Fruit fly (Drosophila melanogaster): ENCODE measurements around the gene pic.

Gene pic

DNA sequence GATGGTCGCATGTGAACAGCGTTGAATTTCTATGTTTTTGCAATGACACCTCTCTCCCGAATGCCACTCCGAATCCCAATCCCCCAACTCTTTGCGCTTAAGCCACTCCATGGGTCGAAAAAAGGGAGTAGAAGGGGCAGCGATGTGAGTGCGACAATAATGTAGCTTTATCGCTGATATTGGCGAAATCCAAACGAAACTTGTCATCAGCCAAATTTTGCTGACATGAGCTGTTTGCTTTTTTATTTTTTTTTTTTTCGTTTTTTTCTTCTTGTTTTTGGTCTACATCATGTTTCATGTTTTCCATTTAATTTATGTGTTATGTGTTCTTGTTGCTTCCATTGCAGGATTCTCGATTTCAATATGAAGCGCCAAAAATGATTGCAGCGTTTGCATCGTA lies 33.0 kb upstream of the pic start:
- TF ChIP-seq CG15710 (tag; optimal IDR thresholded peaks at IDR 0.05) (no peak), CG13204 (GFP tag; optimal IDR thresholded peaks at IDR 0.05) (no peak), CG8301 (tag; optimal IDR thresholded peaks at IDR 0.05) (no peak), CG8159 (tag; optimal IDR thresholded peaks at IDR 0.05) (no peak), Ets98B (GFP tag; IDR thresholded peaks at IDR 0.05) (no peak), CG14655 (GFP tag; optimal IDR thresholded peaks at IDR 0.05) (no peak), rn (GFP tag; IDR thresholded peaks at IDR 0.05) (no peak), CG12605 (GFP tag; IDR thresholded peaks at IDR 0.05) (no peak), Pif1A (GFP tag; optimal IDR thresholded peaks at IDR 0.05) (no peak), fd96Ca (GFP tag; IDR thresholded peaks at IDR 0.05) (no peak), D1 (tag; optimal IDR thresholded peaks at IDR 0.05) (no peak), CG32121 (GFP tag; IDR thresholded peaks at IDR 0.05) (no peak), CG4496 (GFP tag; IDR thresholded peaks at IDR 0.05) (no peak)

DNA sequence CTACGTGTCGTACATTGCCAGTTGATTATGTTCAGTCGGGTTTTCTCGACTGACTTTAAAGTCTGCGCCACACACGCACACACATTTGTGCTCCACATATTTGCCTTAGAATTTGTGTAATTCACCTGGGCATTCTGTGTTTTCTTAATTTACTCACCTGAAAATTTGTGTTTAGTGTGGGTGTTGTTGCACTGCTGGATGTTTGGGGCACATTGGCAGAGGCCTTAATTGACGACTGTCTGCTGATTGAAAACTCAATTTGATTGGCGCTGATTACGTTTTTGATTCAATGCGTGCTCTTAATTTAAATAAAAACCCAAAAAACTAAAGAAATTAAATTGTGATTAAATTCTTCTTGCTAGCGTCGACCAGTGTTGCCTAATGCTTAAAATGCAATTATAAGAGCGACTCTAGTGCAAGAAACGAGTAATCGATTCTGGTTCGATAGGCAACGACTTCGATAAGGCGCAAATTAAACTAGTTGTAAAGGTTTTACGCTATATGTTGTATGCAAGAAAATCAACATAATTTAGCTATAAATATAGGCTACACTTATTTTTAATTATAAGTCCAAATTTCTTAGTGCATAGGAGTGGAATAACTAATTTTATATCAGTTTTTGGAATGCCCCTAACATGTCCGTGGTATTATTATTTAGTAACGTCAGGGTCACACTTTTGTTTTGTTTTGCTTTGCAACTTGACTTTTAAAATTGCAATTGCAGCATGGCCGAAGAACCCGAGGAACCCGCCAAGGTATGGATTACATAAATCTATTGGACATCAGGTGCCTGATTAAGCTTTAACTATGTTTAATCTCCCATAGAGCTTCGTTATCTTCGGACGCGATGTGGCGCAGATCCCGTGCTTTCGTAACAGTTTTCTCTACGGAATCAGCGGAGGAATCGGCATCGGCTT lies 21.5 kb upstream of the pic start, which contains the start of the genes CG46281 and CG46280:
Gene CG46281 (minus strand): TSS at position 51 of the 917 bp plus-strand sequence.
Gene CG46280 (minus strand): TSS at position 403 of the 917 bp plus-strand sequence.
- TF ChIP-seq D1 (tag; optimal IDR thresholded peaks at IDR 0.05) = no peak
- no peak for TF ChIP-seq CG17806 (tag; optimal IDR thresholded peaks at IDR 0.05)
- no peak for TF ChIP-seq CG13204 (GFP tag; optimal IDR thresholded peaks at IDR 0.05)
- TF ChIP-seq CG8159 (tag; optimal IDR thresholded peaks at IDR 0.05) = no peak
- TF ChIP-seq CG9948 (tag; optimal IDR thresholded peaks at IDR 0.05) = no peak
- no peak for TF ChIP-seq CG12605 (GFP tag; IDR thresholded peaks at IDR 0.05)
- TF ChIP-seq CG34367 (tag; optimal IDR thresholded peaks at IDR 0.05) = no peak
- TF ChIP-seq CG4496 (GFP tag; IDR thresholded peaks at IDR 0.05) = no peak

DNA sequence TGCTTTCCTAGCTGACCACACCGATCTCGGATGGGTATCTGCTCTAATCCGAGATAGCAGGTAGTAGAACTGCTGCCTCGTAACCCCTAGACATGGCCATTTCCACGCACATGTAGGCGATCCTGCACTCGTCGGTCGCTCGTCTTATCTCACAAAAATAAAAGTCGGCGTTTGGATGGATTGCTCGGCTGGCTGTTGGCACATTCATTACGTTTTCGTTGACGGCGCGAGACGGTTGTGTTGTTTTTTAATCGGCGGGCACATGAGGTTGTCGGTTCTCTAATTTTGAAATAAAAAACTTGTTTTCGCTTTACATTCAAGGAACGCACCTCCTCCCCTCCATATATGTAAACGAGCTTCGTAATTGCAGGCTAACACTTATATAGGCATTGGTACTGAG lies 19.7 kb upstream of the pic start, which contains the start of gene ry:
Gene ry (plus strand): TSS at position 206 of the 400 bp plus-strand sequence.
- TF ChIP-seq CG32121 (GFP tag; IDR thresholded peaks at IDR 0.05) (peak; percentile 14; the same call in 1 of the 2 replicates), CG17806 (tag; optimal IDR thresholded peaks at IDR 0.05) (no peak)

DNA sequence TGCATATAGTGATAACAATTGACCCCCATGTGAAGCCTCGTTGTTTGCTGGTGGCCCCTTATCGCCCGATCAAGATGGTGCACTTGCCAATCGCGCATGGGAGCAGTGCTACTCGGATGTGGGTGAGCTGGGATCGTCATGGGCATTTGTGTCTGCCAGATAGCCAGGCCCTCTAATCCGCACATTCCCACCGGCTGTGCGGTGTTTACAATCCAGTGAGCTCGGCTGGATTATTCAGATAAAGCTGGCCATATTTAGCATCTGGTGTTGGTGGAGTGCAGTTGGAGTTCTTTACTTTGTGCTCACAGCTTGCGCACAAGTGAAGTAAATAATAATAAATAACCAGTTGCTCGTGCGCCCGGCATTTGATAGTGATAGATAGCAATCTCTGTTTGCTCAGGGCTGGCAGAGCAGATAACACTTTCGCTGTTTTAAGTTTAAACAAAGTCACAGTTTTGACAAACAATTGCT lies 19.0 kb upstream of the pic start:
- TF ChIP-seq Pif1A (GFP tag; optimal IDR thresholded peaks at IDR 0.05) (no peak), CG13204 (GFP tag; optimal IDR thresholded peaks at IDR 0.05) (no peak), CG12605 (GFP tag; IDR thresholded peaks at IDR 0.05) (no peak), Ets98B (GFP tag; IDR thresholded peaks at IDR 0.05) (0 out of 2 replicates have a peak, but pooled peaks have one; percentile 37), fd96Ca (GFP tag; IDR thresholded peaks at IDR 0.05) (no peak), CG32121 (GFP tag; IDR thresholded peaks at IDR 0.05) (peak; percentile 33), CG34367 (tag; optimal IDR thresholded peaks at IDR 0.05) (no peak), gl (tag; optimal IDR thresholded peaks at IDR 0.05) (no peak), CG4496 (GFP tag; IDR thresholded peaks at IDR 0.05) (0 out of 3 replicates have a peak, but pooled peaks have one; percentile 36)

DNA sequence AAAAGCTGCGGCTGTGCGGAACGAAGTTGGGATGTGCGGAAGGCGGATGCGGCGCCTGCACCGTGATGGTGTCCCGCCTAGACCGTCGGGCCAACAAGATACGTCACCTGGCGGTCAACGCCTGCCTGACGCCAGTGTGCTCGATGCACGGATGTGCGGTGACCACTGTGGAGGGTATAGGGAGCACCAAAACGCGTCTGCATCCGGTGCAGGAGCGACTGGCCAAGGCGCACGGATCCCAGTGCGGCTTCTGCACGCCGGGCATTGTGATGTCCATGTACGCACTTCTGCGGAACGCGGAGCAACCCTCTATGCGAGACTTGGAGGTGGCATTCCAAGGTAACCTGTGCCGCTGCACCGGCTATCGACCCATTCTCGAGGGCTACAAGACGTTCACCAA lies 18.4 kb upstream of the pic start:
- no peak for TF ChIP-seq Pif1A (GFP tag; optimal IDR thresholded peaks at IDR 0.05)
- no peak for TF ChIP-seq gl (tag; optimal IDR thresholded peaks at IDR 0.05)
- TF ChIP-seq CG32121 (GFP tag; IDR thresholded peaks at IDR 0.05) = no peak
- no peak for TF ChIP-seq EcR (GFP tag; optimal IDR thresholded peaks at IDR 0.05)
- TF ChIP-seq CG12605 (GFP tag; IDR thresholded peaks at IDR 0.05) = no peak
- no peak for TF ChIP-seq CG4496 (GFP tag; IDR thresholded peaks at IDR 0.05)
- no peak for TF ChIP-seq Ets98B (GFP tag; IDR thresholded peaks at IDR 0.05)
- no peak for TF ChIP-seq Snoo (tag; optimal IDR thresholded peaks at IDR 0.05)
- TF ChIP-seq fd96Ca (GFP tag; IDR thresholded peaks at IDR 0.05) = no peak
- no peak for TF ChIP-seq CG14655 (GFP tag; optimal IDR thresholded peaks at IDR 0.05)
- TF ChIP-seq CG8301 (tag; optimal IDR thresholded peaks at IDR 0.05) = no peak
- TF ChIP-seq Pif1B (GFP tag; optimal IDR thresholded peaks at IDR 0.05) = no peak
- no peak for TF ChIP-seq CG15710 (tag; optimal IDR thresholded peaks at IDR 0.05)
- TF ChIP-seq CG10348 (GFP tag; IDR thresholded peaks at IDR 0.05) = no peak
- no peak for TF ChIP-seq CG13204 (GFP tag; optimal IDR thresholded peaks at IDR 0.05)

DNA sequence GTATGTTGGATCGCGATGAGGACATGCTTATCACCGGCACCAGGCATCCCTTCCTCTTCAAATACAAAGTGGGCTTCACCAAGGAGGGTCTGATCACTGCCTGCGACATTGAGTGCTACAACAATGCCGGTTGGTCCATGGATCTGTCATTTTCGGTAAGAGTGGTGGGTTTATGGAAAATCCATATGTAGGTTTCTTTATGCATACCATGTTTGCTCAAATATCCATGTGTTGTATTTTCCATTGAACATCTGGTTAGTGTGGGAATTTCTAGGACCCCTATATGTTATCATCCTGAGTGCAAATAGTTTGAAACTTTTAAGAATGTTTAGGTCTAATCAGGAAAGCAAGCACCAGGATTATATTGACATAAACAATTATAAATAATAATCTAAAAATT lies 16.0 kb upstream of the pic start:
- no peak for TF ChIP-seq EcR (GFP tag; optimal IDR thresholded peaks at IDR 0.05)
- TF ChIP-seq CG8159 (tag; optimal IDR thresholded peaks at IDR 0.05) = no peak
- no peak for TF ChIP-seq D1 (tag; optimal IDR thresholded peaks at IDR 0.05)
- TF ChIP-seq CG14655 (GFP tag; optimal IDR thresholded peaks at IDR 0.05) = no peak
- no peak for TF ChIP-seq Pif1A (GFP tag; optimal IDR thresholded peaks at IDR 0.05)
- no peak for TF ChIP-seq CG32121 (GFP tag; IDR thresholded peaks at IDR 0.05)
- no peak for TF ChIP-seq CG17806 (tag; optimal IDR thresholded peaks at IDR 0.05)
- no peak for TF ChIP-seq Pif1B (GFP tag; optimal IDR thresholded peaks at IDR 0.05)

DNA sequence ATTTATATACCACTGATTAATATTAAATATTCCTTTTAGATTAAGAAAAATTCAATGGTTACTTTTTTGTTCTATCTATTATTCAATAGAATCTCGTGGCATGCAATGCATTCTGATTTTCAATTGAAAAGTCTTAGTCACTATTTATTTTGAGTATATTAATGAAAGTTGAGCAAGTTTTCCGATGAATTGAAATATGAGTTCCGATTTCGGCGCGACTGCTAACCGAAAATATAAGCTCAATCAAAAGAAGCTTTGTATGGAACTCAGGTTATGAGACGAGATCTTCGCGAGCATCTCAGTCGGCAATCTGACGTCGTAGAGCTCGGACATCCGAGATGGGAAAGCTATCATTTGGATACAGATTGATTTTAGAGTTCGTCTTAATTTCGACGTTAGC lies 14.0 kb upstream of the pic start, which contains the start of gene CG11668:
Gene CG11668 (plus strand): TSS at position 301 of the 400 bp plus-strand sequence.
- TF ChIP-seq Pif1B (GFP tag; optimal IDR thresholded peaks at IDR 0.05) (no peak), Ets98B (GFP tag; IDR thresholded peaks at IDR 0.05) (no peak), D1 (tag; optimal IDR thresholded peaks at IDR 0.05) (no peak), CG15710 (tag; optimal IDR thresholded peaks at IDR 0.05) (no peak), gl (tag; optimal IDR thresholded peaks at IDR 0.05) (no peak), CG13204 (GFP tag; optimal IDR thresholded peaks at IDR 0.05) (no peak), Snoo (tag; optimal IDR thresholded peaks at IDR 0.05) (no peak), CG9948 (tag; optimal IDR thresholded peaks at IDR 0.05) (no peak), CG8301 (tag; optimal IDR thresholded peaks at IDR 0.05) (no peak), CG4496 (GFP tag; IDR thresholded peaks at IDR 0.05) (no peak), rn (GFP tag; IDR thresholded peaks at IDR 0.05) (no peak), CG12605 (GFP tag; IDR thresholded peaks at IDR 0.05) (no peak), CG10348 (GFP tag; IDR thresholded peaks at IDR 0.05) (no peak), CG8159 (tag; optimal IDR thresholded peaks at IDR 0.05) (no peak), CG17806 (tag; optimal IDR thresholded peaks at IDR 0.05) (no peak), EcR (GFP tag; optimal IDR thresholded peaks at IDR 0.05) (no peak), CG32121 (GFP tag; IDR thresholded peaks at IDR 0.05) (no peak), Pif1A (GFP tag; optimal IDR thresholded peaks at IDR 0.05) (no peak), CG14655 (GFP tag; optimal IDR thresholded peaks at IDR 0.05) (no peak)
